Worm (Caenorhabditis elegans) whole organism, mixed stage, embryonic: ENCODE data around the gene swp-1.

Experiments used
- bed-3 ChIP-seq: fragments of 200-800 bp; sonication (Bioruptor generic); optimal IDR thresholded peaks from 3 replicates; lab custom pipeline; 2018; ENCODE audit warnings: mild to moderate bottlenecking, missing genetic modification characterization, moderate library complexity, missing compliant biosample characterization
- blmp-1 ChIP-seq: fragments of 150-350 bp; optimal IDR thresholded peaks from 2 replicates; lab custom pipeline; 2014; ENCODE audit warnings: missing biosample characterization, missing genetic modification characterization
- elt-1 ChIP-seq: sonication (generic microtip); optimal IDR thresholded peaks from 2 replicates; lab custom pipeline; 2017; ENCODE audit warnings: missing genetic modification characterization, mild to moderate bottlenecking, missing compliant biosample characterization, antibody characterized with exemption, moderate library complexity, borderline replicate concordance; ENCODE audit not compliant: insufficient read depth
- hlh-1 ChIP-seq: fragments of 150-350 bp; optimal IDR thresholded peaks from 2 replicates; lab custom pipeline; 2014; ENCODE audit warnings: missing biosample characterization, missing genetic modification reagents, missing genetic modification characterization
- nhr-237 ChIP-seq: fragments of 150-350 bp; optimal IDR thresholded peaks from 2 replicates; lab custom pipeline; 2014; ENCODE audit warnings: missing biosample characterization, missing genetic modification characterization
- nhr-28 ChIP-seq: fragments of 150-350 bp; optimal IDR thresholded peaks from 2 replicates; lab custom pipeline; 2014; ENCODE audit warnings: missing biosample characterization, missing genetic modification characterization
- ztf-11 ChIP-seq: fragments of 150-350 bp; optimal IDR thresholded peaks from 2 replicates; lab custom pipeline; 2014; ENCODE audit warnings: missing biosample characterization, missing genetic modification characterization

DNA sequence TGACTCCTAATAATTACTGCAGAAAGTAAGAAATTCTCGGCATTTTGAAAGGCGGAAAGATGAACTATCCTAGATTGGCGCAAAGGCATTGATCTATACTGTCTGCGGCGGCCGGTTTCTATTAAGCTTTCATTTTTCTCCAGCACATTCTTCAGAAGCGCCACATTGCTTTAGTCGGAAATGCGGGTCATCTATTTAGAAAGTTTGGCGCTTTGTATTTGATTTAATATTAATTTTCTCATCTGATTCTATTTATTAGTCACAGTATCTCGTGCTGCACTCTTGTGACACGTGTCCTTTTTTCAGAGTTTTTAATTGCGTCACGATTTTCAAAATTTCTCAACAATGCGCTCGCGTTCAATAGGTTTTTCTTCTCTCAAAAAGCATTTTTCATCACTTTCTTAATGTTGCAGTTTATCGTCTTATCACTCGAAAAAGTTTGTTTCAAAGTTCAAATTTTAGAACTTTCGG is 9.7 kb upstream of the swp-1 start:
- no peak for TF ChIP-seq blmp-1 (tag; lab: Kevin White, UChicago)
- TF ChIP-seq elt-1, result no peak
- no peak for TF ChIP-seq ztf-11
- TF ChIP-seq bed-3 (GFP tag; lab: Kevin White, UChicago), result no peak
- no peak for TF ChIP-seq hlh-1 (tag; lab: Kevin White, UChicago)
- TF ChIP-seq nhr-237 (tag; lab: Kevin White, UChicago), result no peak
- no peak for TF ChIP-seq nhr-28 (tag; lab: Kevin White, UChicago)
